Fruit fly (Drosophila melanogaster) whole organism, embryonic: ENCODE results near the gene CG5447.
A peak's percentile ranks its signal among the peaks of the same experiment; 100 is the strongest.

ENCODE experiments used
- Abd-B ChIP-seq: fragments of 200-800 bp; sonication (Bioruptor generic); optimal IDR thresholded peaks from 2 replicates; lab custom pipeline; 2018; ENCODE audit warnings: missing biosample characterization, mild to moderate bottlenecking, missing genetic modification characterization, moderate library complexity
- Atf6 ChIP-seq: fragments of 200-800 bp; sonication (Bioruptor generic); IDR thresholded peaks from 2 replicates; pipeline ENCODE4 v1.3.6; 2022; ENCODE audit warnings: missing biosample characterization, missing genetic modification characterization
- BtbVII ChIP-seq: fragments of 200-800 bp; sonication (Bioruptor generic); optimal IDR thresholded peaks from 3 replicates; lab custom pipeline; 2017; ENCODE audit warnings: missing biosample characterization, mild to moderate bottlenecking, missing genetic modification characterization
- C15 ChIP-seq: fragments of 200-800 bp; sonication (Bioruptor generic); IDR thresholded peaks from 3 replicates; pipeline ENCODE4 v1.3.6; 2022; ENCODE audit warnings: missing biosample characterization, missing genetic modification characterization
- CG10267 ChIP-seq: fragments of 200-800 bp; sonication (Bioruptor generic); optimal IDR thresholded peaks from 2 replicates; lab custom pipeline; 2018; ENCODE audit warnings: missing biosample characterization, mild to moderate bottlenecking, missing genetic modification characterization, moderate library complexity
- CG10431 ChIP-seq: fragments of 200-800 bp; sonication (Bioruptor generic); optimal IDR thresholded peaks from 3 replicates; lab custom pipeline; 2018; ENCODE audit warnings: missing biosample characterization, mild to moderate bottlenecking, missing genetic modification characterization
- CG10462 ChIP-seq: fragments of 200-800 bp; sonication (Bioruptor generic); optimal IDR thresholded peaks from 2 replicates; lab custom pipeline; 2016; ENCODE audit warnings: missing biosample characterization, missing genetic modification characterization
- CG11456 ChIP-seq: fragments of 200-800 bp; sonication (Bioruptor generic); IDR thresholded peaks from 3 replicates; pipeline ENCODE4 v1.3.6; 2022; ENCODE audit warnings: missing biosample characterization, missing genetic modification characterization
- CG14965 ChIP-seq: fragments of 200-800 bp; sonication (Bioruptor generic); optimal IDR thresholded peaks from 2 replicates; lab custom pipeline; 2016; ENCODE audit warnings: missing biosample characterization, missing genetic modification characterization, borderline replicate concordance
- CG15011 ChIP-seq: fragments of 200-800 bp; sonication (Bioruptor generic); optimal IDR thresholded peaks from 3 replicates; lab custom pipeline; 2018; ENCODE audit warnings: missing biosample characterization, mild to moderate bottlenecking, missing genetic modification characterization
- CG15479 ChIP-seq: fragments of 200-800 bp; sonication (Bioruptor generic); optimal IDR thresholded peaks from 3 replicates; lab custom pipeline; 2019; ENCODE audit warnings: missing biosample characterization, mild to moderate bottlenecking, missing genetic modification characterization, moderate library complexity
- CG16813 ChIP-seq: fragments of 200-800 bp; sonication (Bioruptor generic); IDR thresholded peaks from 3 replicates; pipeline ENCODE4 v1.3.6; 2022; ENCODE audit warnings: missing biosample characterization, missing genetic modification characterization; ENCODE audit not compliant: partially characterized antibody
- CG17568 ChIP-seq: fragments of 200-800 bp; sonication (Bioruptor generic); optimal IDR thresholded peaks from 2 replicates; lab custom pipeline; 2018; ENCODE audit warnings: missing biosample characterization, mild to moderate bottlenecking, missing genetic modification characterization, moderate library complexity
- CG2678 ChIP-seq: fragments of 200-800 bp; sonication (Bioruptor generic); optimal IDR thresholded peaks from 3 replicates; lab custom pipeline; 2019; ENCODE audit warnings: missing biosample characterization, mild to moderate bottlenecking, missing genetic modification characterization, moderate library complexity
- CG34422 ChIP-seq: fragments of 200-800 bp; sonication (Bioruptor generic); IDR thresholded peaks from 3 replicates; pipeline ENCODE4 v1.3.6; 2022; ENCODE audit warnings: missing biosample characterization, missing genetic modification characterization
- CG4854 ChIP-seq: fragments of 200-800 bp; sonication (Bioruptor generic); optimal IDR thresholded peaks from 2 replicates; lab custom pipeline; 2016; ENCODE audit warnings: missing biosample characterization, missing genetic modification characterization, inconsistent platforms
- CG6254 ChIP-seq: fragments of 200-800 bp; sonication (Bioruptor generic); optimal IDR thresholded peaks from 3 replicates; lab custom pipeline; 2017; ENCODE audit warnings: mild to moderate bottlenecking, missing biosample characterization, missing genetic modification reagents, missing genetic modification characterization
- CG8388 ChIP-seq: fragments of 200-800 bp; sonication (Bioruptor generic); optimal IDR thresholded peaks from 2 replicates; lab custom pipeline; 2019; ENCODE audit warnings: missing biosample characterization, mild to moderate bottlenecking, missing genetic modification characterization, moderate library complexity
- Dek ChIP-seq: fragments of 200-800 bp; sonication (Bioruptor generic); optimal IDR thresholded peaks from 3 replicates; lab custom pipeline; 2019; ENCODE audit warnings: missing biosample characterization, mild to moderate bottlenecking, missing genetic modification characterization, moderate library complexity
- Dll ChIP-seq: fragments of 200-800 bp; sonication (Bioruptor generic); IDR thresholded peaks from 4 replicates; pipeline ENCODE4 v1.3.6; 2022; ENCODE audit warnings: missing biosample characterization, missing genetic modification characterization; ENCODE audit not compliant: partially characterized antibody
- Elba2 ChIP-seq: fragments of 200-800 bp; sonication (Bioruptor generic); optimal IDR thresholded peaks from 3 replicates; lab custom pipeline; 2016; ENCODE audit warnings: missing biosample characterization, missing genetic modification characterization
- GATAe ChIP-seq: fragments of 200-800 bp; sonication (Bioruptor generic); conservative IDR thresholded peaks from 2 replicates; pipeline ENCODE4 v1.3.6; 2022; ENCODE audit warnings: missing biosample characterization, missing genetic modification characterization
- HLHmδ ChIP-seq: fragments of 200-800 bp; sonication (Bioruptor generic); optimal IDR thresholded peaks from 2 replicates; lab custom pipeline; 2018; ENCODE audit warnings: missing biosample characterization, mild to moderate bottlenecking, missing genetic modification characterization, moderate library complexity
- Mad ChIP-seq: fragments of 200-800 bp; sonication (Bioruptor generic); optimal IDR thresholded peaks from 2 replicates; lab custom pipeline; 2016; ENCODE audit warnings: missing biosample characterization, missing genetic modification characterization
- Max ChIP-seq: fragments of 200-800 bp; sonication (Bioruptor generic); optimal IDR thresholded peaks from 2 replicates; lab custom pipeline; 2016; ENCODE audit warnings: missing biosample characterization, mild to moderate bottlenecking, missing genetic modification characterization
- Med ChIP-seq: fragments of 200-800 bp; sonication (Bioruptor generic); peaks from one replicate; lab custom pipeline; 2016; ENCODE audit warnings: missing biosample characterization, missing genetic modification characterization, mild to moderate bottlenecking, inconsistent platforms, moderate library complexity
- Nf-YC ChIP-seq: fragments of 200-800 bp; optimal IDR thresholded peaks from 3 replicates; lab custom pipeline; 2019; ENCODE audit warnings: missing biosample characterization, mild to moderate bottlenecking, missing genetic modification characterization, moderate library complexity
- Rx ChIP-seq: fragments of 200-800 bp; sonication (Bioruptor generic); IDR thresholded peaks from 2 replicates; pipeline ENCODE4 v1.3.6; 2022; ENCODE audit warnings: missing biosample characterization, missing genetic modification characterization
- Scr ChIP-seq: fragments of 200-800 bp; sonication (Bioruptor generic); IDR thresholded peaks from 2 replicates; pipeline ENCODE4 v1.3.6; 2022; ENCODE audit warnings: missing biosample characterization, missing genetic modification characterization; ENCODE audit not compliant: partially characterized antibody
- Sox100B ChIP-seq: fragments of 200-800 bp; sonication (Bioruptor generic); optimal IDR thresholded peaks from 3 replicates; lab custom pipeline; 2018; ENCODE audit warnings: missing biosample characterization, mild to moderate bottlenecking, missing genetic modification characterization
- ab ChIP-seq: fragments of 200-800 bp; sonication (Bioruptor generic); optimal IDR thresholded peaks from 2 replicates; lab custom pipeline; 2016; ENCODE audit warnings: missing biosample characterization, missing genetic modification characterization
- az2 ChIP-seq: fragments of 200-800 bp; sonication (Bioruptor generic); optimal IDR thresholded peaks from 3 replicates; lab custom pipeline; 2016; ENCODE audit warnings: missing biosample characterization, missing genetic modification characterization
- bab2 ChIP-seq: fragments of 200-800 bp; sonication (Bioruptor generic); optimal IDR thresholded peaks from 2 replicates; lab custom pipeline; 2016; ENCODE audit warnings: missing biosample characterization, missing genetic modification characterization
- cg ChIP-seq: fragments of 200-800 bp; sonication (Bioruptor generic); optimal IDR thresholded peaks from 3 replicates; lab custom pipeline; 2019; ENCODE audit warnings: missing biosample characterization, mild to moderate bottlenecking, missing genetic modification characterization, moderate library complexity
- chif ChIP-seq, 2 experiments: fragments of 200-800 bp; sonication (Bioruptor generic); optimal IDR thresholded peaks; 3 replicates each; lab custom pipeline; 2016; ENCODE audit warnings: missing biosample characterization in 2 of 2, missing genetic modification characterization in 2 of 2
- croc ChIP-seq: fragments of 200-800 bp; sonication (Bioruptor generic); conservative IDR thresholded peaks from 3 replicates; pipeline ENCODE4 v1.3.6; 2022; ENCODE audit warnings: missing biosample characterization, missing genetic modification characterization
- danr ChIP-seq: fragments of 200-800 bp; sonication (Bioruptor generic); IDR thresholded peaks from 2 replicates; pipeline ENCODE4 v1.3.6; 2022; ENCODE audit warnings: missing biosample characterization, missing genetic modification characterization
- dimm ChIP-seq: fragments of 200-800 bp; sonication (Bioruptor generic); IDR thresholded peaks from 2 replicates; pipeline ENCODE4 v1.3.6; 2022; ENCODE audit warnings: missing biosample characterization, missing genetic modification characterization
- disco-r ChIP-seq: fragments of 200-800 bp; sonication (Bioruptor generic); optimal IDR thresholded peaks from 2 replicates; lab custom pipeline; 2016; ENCODE audit warnings: missing biosample characterization, missing genetic modification characterization
- dmrt11E ChIP-seq: fragments of 200-800 bp; sonication (Bioruptor generic); optimal IDR thresholded peaks from 3 replicates; lab custom pipeline; 2018; ENCODE audit warnings: missing biosample characterization, mild to moderate bottlenecking, missing genetic modification characterization, moderate library complexity
- dpn ChIP-seq, 2 experiments: fragments of 200-800 bp; sonication (Bioruptor generic); optimal IDR thresholded peaks; 3 replicates each; lab custom pipeline; 2016; ENCODE audit warnings: missing biosample characterization in 2 of 2, missing genetic modification characterization in 2 of 2
- dysf ChIP-seq: fragments of 200-800 bp; sonication (Bioruptor generic); IDR thresholded peaks from 3 replicates; pipeline ENCODE4 v1.3.6; 2022; ENCODE audit warnings: missing biosample characterization, missing genetic modification characterization
- en ChIP-seq: fragments of 200-800 bp; sonication (Bioruptor generic); optimal IDR thresholded peaks from 2 replicates; lab custom pipeline; 2016; ENCODE audit warnings: missing biosample characterization, missing genetic modification characterization
- fd64A ChIP-seq: fragments of 200-800 bp; sonication (Bioruptor generic); optimal IDR thresholded peaks from 3 replicates; lab custom pipeline; 2018; ENCODE audit warnings: missing biosample characterization, mild to moderate bottlenecking, missing genetic modification characterization
- hbn ChIP-seq: fragments of 200-800 bp; sonication (Bioruptor generic); IDR thresholded peaks from 2 replicates; pipeline ENCODE4 v1.3.6; 2022; ENCODE audit warnings: missing biosample characterization, missing genetic modification characterization; ENCODE audit not compliant: partially characterized antibody
- hkb ChIP-seq, 2 experiments: fragments of 200-800 bp in 1 of 2; fragments of >200 bp in 1 of 2; sonication (Bioruptor generic) in 1 of 2; IDR thresholded peaks in 1 of 2; optimal IDR thresholded peaks in 1 of 2; 2 replicates each; pipeline versions ENCODE4 v1.3.6 to Lab custom; 2017 to 2022; ENCODE audit warnings: missing biosample characterization in 1 of 2, missing genetic modification characterization in 1 of 2
- lov ChIP-seq, 2 experiments: fragments of 200-800 bp in 1 of 2; fragments of >200 bp in 1 of 2; sonication (Bioruptor generic) in 1 of 2; IDR thresholded peaks in 1 of 2; optimal IDR thresholded peaks in 1 of 2; 2 replicates in 1 of 2; 3 replicates in 1 of 2; pipeline versions ENCODE4 v1.3.6 to Lab custom; 2017 to 2022; ENCODE audit warnings: missing biosample characterization in 1 of 2, missing genetic modification characterization in 1 of 2
- sens ChIP-seq: fragments of 200-800 bp; sonication (Bioruptor generic); peaks from one replicate; lab custom pipeline; 2016; ENCODE audit warnings: missing biosample characterization, missing genetic modification characterization
- stc ChIP-seq: fragments of 200-800 bp; sonication (Bioruptor generic); IDR thresholded peaks from 2 replicates; pipeline ENCODE4 v1.3.6; 2022; ENCODE audit warnings: missing biosample characterization, missing genetic modification characterization
- tx ChIP-seq: fragments of 200-800 bp; sonication (Bioruptor generic); optimal IDR thresholded peaks from 2 replicates; lab custom pipeline; 2016; ENCODE audit warnings: missing biosample characterization, missing genetic modification characterization

The CG5447 gene

DNA sequence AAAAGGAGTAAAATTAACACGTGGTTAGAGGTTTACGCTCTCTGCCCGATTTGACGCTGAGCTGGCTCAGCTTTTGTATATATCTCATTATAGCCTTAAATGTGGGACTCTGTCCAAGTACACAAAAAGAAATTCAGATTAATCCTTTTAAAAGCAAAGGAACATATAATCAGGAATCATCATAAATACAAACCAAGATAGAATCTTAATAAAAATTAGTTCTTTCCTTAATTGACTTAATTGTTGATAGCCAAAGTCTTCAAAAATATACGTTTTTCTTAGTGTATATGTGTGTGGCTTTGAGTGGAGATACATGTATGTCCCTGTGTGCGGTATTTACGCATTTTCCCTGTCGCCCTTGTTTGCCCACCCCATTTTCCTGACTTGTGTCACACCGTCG, 41.9 kb downstream of the CG5447 start (continued):
- TF ChIP-seq CG10267 (no peak), danr (GFP tag; lab: Robert Waterston, UW) (no peak), cg (GFP tag; lab: Kevin White, UChicago) (no peak), Max (GFP tag; lab: Kevin White, UChicago) (no peak), CG2678 (tag; lab: Kevin White, UChicago) (peak; percentile 70), C15 (GFP tag; lab: Robert Waterston, UW) (0 out of 3 replicates have a peak, but pooled peaks have one; percentile 13), hbn (GFP tag; lab: Robert Waterston, UW) (no peak), croc (no peak), Rx (GFP tag; lab: Robert Waterston, UW) (no peak), Elba2 (GFP tag; lab: Kevin White, UChicago) (no peak), dysf (GFP tag; lab: Robert Waterston, UW) (peak; percentile 63; the same call in 2 of the 3 replicates), Scr (GFP tag; lab: Robert Waterston, UW) (no peak), Abd-B (GFP tag; lab: Kevin White, UChicago) (no peak), tx (GFP tag; lab: Kevin White, UChicago) (no peak), CG15479 (GFP tag; lab: Kevin White, UChicago) (no peak), sens (GFP tag; lab: Kevin White, UChicago) (peak; percentile 10), hkb (optimal IDR thresholded peaks at IDR 0.05; lab: Kevin White, UChicago) (no peak), hkb (GFP tag; IDR thresholded peaks at IDR 0.05; lab: Robert Waterston, UW) (no peak; the same call in 1 of the 2 replicates), Nf-YC (tag; lab: Kevin White, UChicago) (no peak), Med (GFP tag; lab: Kevin White, UChicago) (peak; percentile 72), CG14965 (no peak), CG10462 (GFP tag; lab: Kevin White, UChicago) (no peak), Mad (no peak), az2 (GFP tag; lab: Kevin White, UChicago) (no peak), dpn (GFP tag; optimal IDR thresholded peaks at IDR 0.05; lab: Kevin White, UChicago) (peak in 1 of 2 experiments; percentile 2), CG15011 (GFP tag; lab: Kevin White, UChicago) (peak; percentile 30), lov (optimal IDR thresholded peaks at IDR 0.05; lab: Kevin White, UChicago) (no peak), lov (GFP tag; IDR thresholded peaks at IDR 0.05; lab: Robert Waterston, UW) (no peak), dimm (no peak), Dll (no peak), CG34422 (GFP tag; lab: Robert Waterston, UW) (no peak), CG11456 (GFP tag; lab: Robert Waterston, UW) (no peak), fd64A (GFP tag; lab: Kevin White, UChicago) (no peak), chif (GFP tag; optimal IDR thresholded peaks at IDR 0.05; lab: Kevin White, UChicago) (no peak), CG4854 (GFP tag; lab: Kevin White, UChicago) (no peak), dmrt11E (tag; lab: Kevin White, UChicago) (no peak), CG16813 (GFP tag; lab: Robert Waterston, UW) (no peak), GATAe (no peak), bab2 (GFP tag; lab: Kevin White, UChicago) (no peak), HLHmδ (GFP tag; lab: Kevin White, UChicago) (no peak), en (GFP tag; lab: Kevin White, UChicago) (no peak), CG10431 (GFP tag; lab: Kevin White, UChicago) (no peak), BtbVII (GFP tag; lab: Kevin White, UChicago) (peak; percentile 38), ab (GFP tag; lab: Kevin White, UChicago) (no peak), disco-r (no peak), Atf6 (GFP tag; lab: Robert Waterston, UW) (no peak; the same call in 1 of the 2 replicates), stc (GFP tag; lab: Robert Waterston, UW) (no peak), CG6254 (no peak), Dek (tag; lab: Kevin White, UChicago) (peak; percentile 48), CG17568 (GFP tag; lab: Kevin White, UChicago) (no peak), CG8388 (GFP tag; lab: Kevin White, UChicago) (no peak), Sox100B (GFP tag; lab: Kevin White, UChicago) (no peak)
